Worm (Caenorhabditis elegans) whole organism, late embryonic: ENCODE data around the gene EEED8.3.

ENCODE experiments used
- C38D4.7 ChIP-seq: fragments of 200-800 bp; sonication (Bioruptor generic); optimal IDR thresholded peaks from 2 replicates; lab custom pipeline; 2018; ENCODE audit warnings: mild to moderate bottlenecking, missing genetic modification characterization, moderate library complexity, missing compliant biosample characterization
- F13H6.1 ChIP-seq: sonication (generic microtip); optimal IDR thresholded peaks from 2 replicates; lab custom pipeline; 2016; ENCODE audit warnings: missing genetic modification characterization, missing compliant biosample characterization
- K09A11.1 ChIP-seq: sonication (generic microtip); optimal IDR thresholded peaks from 2 replicates; lab custom pipeline; 2017; ENCODE audit warnings: antibody characterized with exemption, mild to moderate bottlenecking, missing genetic modification characterization, missing compliant biosample characterization; ENCODE audit not compliant: insufficient read depth
- T23F11.4 ChIP-seq: fragments of 200-800 bp; sonication (Bioruptor generic); optimal IDR thresholded peaks from 2 replicates; lab custom pipeline; 2018; ENCODE audit warnings: mild to moderate bottlenecking, missing genetic modification characterization, missing compliant biosample characterization
- ceh-14 ChIP-seq: sonication (generic microtip); optimal IDR thresholded peaks from 2 replicates; lab custom pipeline; 2016; ENCODE audit warnings: missing genotype, missing genetic modification characterization, missing compliant biosample characterization
- ceh-18 ChIP-seq: sonication (generic microtip); optimal IDR thresholded peaks from 2 replicates; lab custom pipeline; 2016; ENCODE audit warnings: missing genetic modification characterization, missing compliant biosample characterization
- ceh-2 ChIP-seq: sonication (generic microtip); optimal IDR thresholded peaks from 2 replicates; lab custom pipeline; 2016; ENCODE audit warnings: missing genotype, missing genetic modification characterization, missing compliant biosample characterization
- ceh-24 ChIP-seq: sonication (generic microtip); optimal IDR thresholded peaks from 2 replicates; lab custom pipeline; 2016; ENCODE audit warnings: mild to moderate bottlenecking, missing genetic modification characterization, missing compliant biosample characterization
- ceh-31 ChIP-seq: sonication (generic microtip); optimal IDR thresholded peaks from 2 replicates; lab custom pipeline; 2016; ENCODE audit warnings: missing genetic modification characterization, missing compliant biosample characterization
- ceh-45 ChIP-seq: fragments of 200-800 bp; sonication (Bioruptor generic); IDR thresholded peaks from 2 replicates; pipeline ENCODE4 v1.3.6; 2022; ENCODE audit warnings: missing genetic modification reagents, missing genetic modification characterization, missing compliant biosample characterization
- ceh-48 ChIP-seq: sonication (generic microtip); optimal IDR thresholded peaks from 2 replicates; lab custom pipeline; 2016; ENCODE audit warnings: missing genetic modification characterization, inconsistent platforms, missing compliant biosample characterization
- ceh-9 ChIP-seq: sonication (generic microtip); optimal IDR thresholded peaks from 2 replicates; lab custom pipeline; 2016; ENCODE audit warnings: mild to moderate bottlenecking, missing genetic modification characterization, inconsistent platforms, missing compliant biosample characterization
- che-1 ChIP-seq: sonication (generic microtip); optimal IDR thresholded peaks from 2 replicates; lab custom pipeline; 2016; ENCODE audit warnings: mild to moderate bottlenecking, missing genetic modification characterization, missing compliant biosample characterization
- dmd-4 ChIP-seq: sonication (generic microtip); optimal IDR thresholded peaks from 2 replicates; lab custom pipeline; 2016; ENCODE audit warnings: borderline replicate concordance, missing genetic modification characterization, missing compliant biosample characterization
- elt-2 ChIP-seq: sonication (generic microtip); optimal IDR thresholded peaks from 2 replicates; lab custom pipeline; 2016; ENCODE audit warnings: missing genetic modification reagents, missing genetic modification characterization, missing compliant biosample characterization
- elt-4 ChIP-seq: sonication (generic microtip); optimal IDR thresholded peaks from 2 replicates; lab custom pipeline; 2016; ENCODE audit warnings: missing genetic modification characterization, missing compliant biosample characterization
- fax-1 ChIP-seq: sonication (generic microtip); optimal IDR thresholded peaks from 2 replicates; lab custom pipeline; 2016; ENCODE audit warnings: missing genotype, missing genetic modification characterization, missing compliant biosample characterization
- fkh-10 ChIP-seq: fragments of 150-350 bp; optimal IDR thresholded peaks from 2 replicates; lab custom pipeline; 2014; ENCODE audit warnings: missing biosample characterization, missing genetic modification reagents, missing genetic modification characterization
- hlh-8 ChIP-seq: sonication (generic microtip); optimal IDR thresholded peaks from 2 replicates; lab custom pipeline; 2016; ENCODE audit warnings: missing genotype, missing genetic modification characterization, missing compliant biosample characterization
- lim-6 ChIP-seq: sonication (generic microtip); optimal IDR thresholded peaks from 2 replicates; lab custom pipeline; 2016; ENCODE audit warnings: missing genetic modification characterization, missing compliant biosample characterization
- lin-11 ChIP-seq: fragments of 200-800 bp; sonication (Bioruptor generic); optimal IDR thresholded peaks from 2 replicates; lab custom pipeline; 2018; ENCODE audit warnings: mild to moderate bottlenecking, missing genetic modification characterization, missing compliant biosample characterization
- madf-2 ChIP-seq: sonication (generic microtip); optimal IDR thresholded peaks from 2 replicates; lab custom pipeline; 2017; ENCODE audit warnings: missing genetic modification characterization, missing compliant biosample characterization
- nfya-1 ChIP-seq: sonication (generic microtip); optimal IDR thresholded peaks from 2 replicates; lab custom pipeline; 2017; ENCODE audit warnings: missing genetic modification characterization, mild to moderate bottlenecking, missing compliant biosample characterization, antibody characterized with exemption, moderate library complexity
- nhr-232 ChIP-seq: sonication (generic microtip); optimal IDR thresholded peaks from 2 replicates; lab custom pipeline; 2016; ENCODE audit warnings: missing genetic modification characterization, missing compliant biosample characterization
- odd-2 ChIP-seq: sonication (generic microtip); optimal IDR thresholded peaks from 2 replicates; lab custom pipeline; 2017; ENCODE audit warnings: antibody characterized with exemption, mild to moderate bottlenecking, missing genetic modification characterization, missing compliant biosample characterization
- pat-9 ChIP-seq: fragments of 200-800 bp; sonication (Bioruptor generic); optimal IDR thresholded peaks from 2 replicates; lab custom pipeline; 2018; ENCODE audit warnings: mild to moderate bottlenecking, missing genetic modification characterization, moderate library complexity, missing compliant biosample characterization
- pha-2 ChIP-seq: sonication (generic microtip); optimal IDR thresholded peaks from 2 replicates; lab custom pipeline; 2017; ENCODE audit warnings: mild to moderate bottlenecking, missing genetic modification characterization, missing compliant biosample characterization
- pha-4 ChIP-seq: fragments of 150-350 bp; optimal IDR thresholded peaks from 2 replicates; lab custom pipeline; 2018; ENCODE audit warnings: missing biosample characterization, missing genetic modification reagents, missing genetic modification characterization
- pros-1 ChIP-seq: fragments of 150-350 bp; optimal IDR thresholded peaks from 2 replicates; lab custom pipeline; 2014; ENCODE audit warnings: missing biosample characterization, missing genetic modification reagents, missing genetic modification characterization
- ref-2 ChIP-seq: sonication (generic microtip); optimal IDR thresholded peaks from 2 replicates; lab custom pipeline; 2016; ENCODE audit warnings: missing genetic modification characterization, missing compliant biosample characterization
- sox-2 ChIP-seq: fragments of 200-800 bp; sonication (Bioruptor generic); IDR thresholded peaks from 2 replicates; pipeline ENCODE4 v1.3.6; 2022; ENCODE audit warnings: missing genetic modification reagents, missing genetic modification characterization, missing compliant biosample characterization
- sox-4 ChIP-seq: sonication (generic microtip); optimal IDR thresholded peaks from 2 replicates; lab custom pipeline; 2017; ENCODE audit warnings: mild to moderate bottlenecking, missing genetic modification characterization, inconsistent platforms, missing compliant biosample characterization
- syd-9 ChIP-seq: sonication (generic microtip); optimal IDR thresholded peaks from 2 replicates; lab custom pipeline; 2016; ENCODE audit warnings: mild to moderate bottlenecking, missing genetic modification characterization, moderate library complexity, missing compliant biosample characterization
- tbx-2 ChIP-seq: sonication (generic microtip); optimal IDR thresholded peaks from 2 replicates; lab custom pipeline; 2016; ENCODE audit warnings: missing genetic modification characterization, missing compliant biosample characterization
- tbx-7 ChIP-seq: sonication (generic microtip); optimal IDR thresholded peaks from 2 replicates; lab custom pipeline; 2016; ENCODE audit warnings: missing genotype, missing genetic modification characterization, missing compliant biosample characterization
- ttx-3 ChIP-seq: sonication (generic microtip); optimal IDR thresholded peaks from 2 replicates; lab custom pipeline; 2016; ENCODE audit warnings: missing genetic modification reagents, missing genetic modification characterization, missing compliant biosample characterization
- unc-3 ChIP-seq, 2 experiments: fragments of 200-800 bp in 1 of 2; sonication (Bioruptor generic) in 1 of 2; sonication (generic microtip) in 1 of 2; conservative IDR thresholded peaks in 1 of 2; optimal IDR thresholded peaks in 1 of 2; 2 replicates each; pipeline versions ENCODE4 v1.3.6 to Lab custom; 2016 to 2022; ENCODE audit warnings: missing compliant biosample characterization in 2 of 2, missing genetic modification characterization in 2 of 2, missing genetic modification reagents in 1 of 2
- unc-42 ChIP-seq: sonication (generic microtip); optimal IDR thresholded peaks from 2 replicates; lab custom pipeline; 2016; ENCODE audit warnings: missing genotype, missing genetic modification characterization, missing compliant biosample characterization
- unc-55 ChIP-seq: sonication (generic microtip); optimal IDR thresholded peaks from 2 replicates; lab custom pipeline; 2017; ENCODE audit warnings: missing biosample characterization, missing genetic modification reagents, missing genetic modification characterization
- unc-86 ChIP-seq: sonication (generic microtip); optimal IDR thresholded peaks from 2 replicates; lab custom pipeline; 2016; ENCODE audit warnings: missing genetic modification characterization, missing compliant biosample characterization
- zip-5 ChIP-seq: sonication (generic microtip); optimal IDR thresholded peaks from 2 replicates; lab custom pipeline; 2016; ENCODE audit warnings: missing genetic modification characterization, missing compliant biosample characterization
- ztf-16 ChIP-seq: sonication (generic microtip); optimal IDR thresholded peaks from 2 replicates; lab custom pipeline; 2017; ENCODE audit warnings: missing genetic modification characterization, missing compliant biosample characterization

EEED8.3 gene

DNA sequence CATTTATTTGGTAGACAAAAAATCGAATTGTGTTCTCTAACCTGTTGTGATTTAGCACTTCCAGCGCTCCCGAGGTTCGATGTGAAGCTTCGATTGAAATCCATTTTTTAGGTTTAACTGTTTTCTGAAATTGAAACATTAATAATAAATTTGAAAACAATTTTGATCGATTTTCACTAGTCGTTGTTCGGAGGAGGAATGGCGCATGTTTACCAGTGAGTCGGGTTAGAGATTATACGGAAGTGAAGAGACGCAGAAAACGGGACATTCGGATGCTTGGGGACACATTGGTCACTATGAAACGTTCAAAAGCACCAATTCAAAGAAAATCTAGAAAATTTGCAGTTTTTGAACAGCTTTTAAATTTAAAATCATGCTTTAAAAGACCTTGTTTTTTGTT is 15.3 kb upstream of the EEED8.3 start, which contains the start of gene fbxl-3:
Gene fbxl-3 (minus strand): TSS at position 124 of the 400 bp plus-strand sequence.
- TF ChIP-seq pha-2 (tag; lab: Kevin White, UChicago) (no peak), C38D4.7 (GFP tag; lab: Kevin White, UChicago) (no peak), ceh-24 (no peak), ceh-9 (tag; lab: Kevin White, UChicago) (no peak), ceh-14 (tag; lab: Kevin White, UChicago) (no peak), ceh-48 (tag; lab: Kevin White, UChicago) (no peak), zip-5 (no peak), hlh-8 (tag; lab: Kevin White, UChicago) (no peak), unc-86 (tag; lab: Kevin White, UChicago) (no peak), elt-2 (no peak), lim-6 (no peak), pat-9 (tag; lab: Kevin White, UChicago) (no peak), syd-9 (no peak), unc-3 (GFP tag; conservative IDR thresholded peaks at IDR 0.05; lab: Robert Waterston, UW) (no peak), unc-3 (tag; optimal IDR thresholded peaks at IDR 0.05; lab: Kevin White, UChicago) (no peak), T23F11.4 (GFP tag; lab: Kevin White, UChicago) (no peak), lin-11 (no peak), sox-2 (GFP tag; lab: Robert Waterston, UW) (no peak), fkh-10 (GFP tag; lab: Kevin White, UChicago) (no peak), elt-4 (tag; lab: Kevin White, UChicago) (no peak)

- TF ChIP-seq tbx-2 (peak; percentile 50), nfya-1 (tag; lab: Kevin White, UChicago) (peak; percentile 32), lin-11 (peak; percentile 36), elt-4 (tag; lab: Kevin White, UChicago) (no peak), fax-1 (tag; lab: Kevin White, UChicago) (peak; percentile 14), odd-2 (tag; lab: Kevin White, UChicago) (peak; percentile 64), pha-4 (no peak), dmd-4 (tag; lab: Kevin White, UChicago) (no peak), nhr-232 (peak; percentile 50), sox-4 (peak; percentile 55), ceh-2 (tag; lab: Kevin White, UChicago) (peak; percentile 5), ceh-31 (tag; lab: Kevin White, UChicago) (peak; percentile 11), madf-2 (no peak), tbx-7 (tag; lab: Kevin White, UChicago) (no peak), ref-2 (tag; lab: Kevin White, UChicago) (peak; percentile 26), hlh-8 (tag; lab: Kevin White, UChicago) (peak; percentile 27), ceh-14 (tag; lab: Kevin White, UChicago) (peak; percentile 43), ttx-3 (tag; lab: Kevin White, UChicago) (peak; percentile 69), lim-6 (no peak), zip-5 (peak; percentile 13), che-1 (tag; lab: Kevin White, UChicago) (peak; percentile 21), K09A11.1 (tag; lab: Kevin White, UChicago) (peak; percentile 82), pha-2 (tag; lab: Kevin White, UChicago) (peak; percentile 32), ztf-16 (tag; lab: Kevin White, UChicago) (peak; percentile 30), unc-55 (GFP tag; lab: Kevin White, UChicago) (no peak), ceh-18 (no peak), ceh-45 (GFP tag; lab: Robert Waterston, UW) (no peak), unc-42 (tag; lab: Kevin White, UChicago) (peak; percentile 65), C38D4.7 (GFP tag; lab: Kevin White, UChicago) (peak; percentile 38), pros-1 (tag; lab: Kevin White, UChicago) (no peak), F13H6.1 (tag; lab: Kevin White, UChicago) (peak; percentile 31), ceh-9 (tag; lab: Kevin White, UChicago) (no peak), pat-9 (tag; lab: Kevin White, UChicago) (peak; percentile 30), unc-86 (tag; lab: Kevin White, UChicago) (peak; percentile 26)
These were observed 14.9 kb upstream of the EEED8.3 start, which contains the start of gene mog-5 for ce11 chrII:5399201-5399600. Gene mog-5 (plus strand): TSS chrII:5399538.
